Fruit fly (Drosophila melanogaster) ovary, adult (tissue): Measurements from ENCODE around the gene Obp19b.
A peak's percentile ranks its signal among the peaks of the same experiment; 100 is the strongest.
"Not testable (repeated sequence)": the region's sequence is repeated elsewhere in the genome, so short reads cannot be mapped to it uniquely, and the experiment has no call there.

Experiments
- CG17801 ChIP-seq: fragments of 200-800 bp; optimal IDR thresholded peaks from 2 replicates; lab custom pipeline; 2019; ENCODE audit warnings: missing biosample characterization, mild to moderate bottlenecking, missing genetic modification characterization, moderate library complexity; ENCODE audit not compliant: partially characterized antibody

Gene Obp19b

DNA sequence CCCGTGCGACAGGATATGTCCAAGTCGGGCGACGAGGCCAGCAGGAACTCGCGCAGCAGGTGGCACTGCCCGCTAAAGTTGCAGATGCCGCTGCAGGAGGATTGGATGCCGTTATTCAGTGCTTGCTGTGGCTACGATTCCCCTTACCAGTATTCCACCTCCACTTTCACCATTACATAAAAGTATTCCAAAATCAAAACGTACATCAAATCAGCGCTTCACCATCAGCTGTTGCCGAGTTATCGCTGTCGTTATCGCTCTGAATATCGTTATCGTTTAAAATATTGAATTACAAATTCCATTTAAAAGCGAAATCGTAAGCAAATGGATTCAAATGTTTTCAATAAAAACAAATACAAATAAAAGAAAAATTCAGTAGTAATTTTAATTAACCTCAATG is 10.3 kb downstream of the Obp19b start, which contains the start of gene CG15456:
TSS of gene CG15456 (minus strand) at position 225 of the 400 bp plus-strand sequence.
- TF ChIP-seq CG17801 (GFP tag; lab: Kevin White, UChicago) = no peak

DNA sequence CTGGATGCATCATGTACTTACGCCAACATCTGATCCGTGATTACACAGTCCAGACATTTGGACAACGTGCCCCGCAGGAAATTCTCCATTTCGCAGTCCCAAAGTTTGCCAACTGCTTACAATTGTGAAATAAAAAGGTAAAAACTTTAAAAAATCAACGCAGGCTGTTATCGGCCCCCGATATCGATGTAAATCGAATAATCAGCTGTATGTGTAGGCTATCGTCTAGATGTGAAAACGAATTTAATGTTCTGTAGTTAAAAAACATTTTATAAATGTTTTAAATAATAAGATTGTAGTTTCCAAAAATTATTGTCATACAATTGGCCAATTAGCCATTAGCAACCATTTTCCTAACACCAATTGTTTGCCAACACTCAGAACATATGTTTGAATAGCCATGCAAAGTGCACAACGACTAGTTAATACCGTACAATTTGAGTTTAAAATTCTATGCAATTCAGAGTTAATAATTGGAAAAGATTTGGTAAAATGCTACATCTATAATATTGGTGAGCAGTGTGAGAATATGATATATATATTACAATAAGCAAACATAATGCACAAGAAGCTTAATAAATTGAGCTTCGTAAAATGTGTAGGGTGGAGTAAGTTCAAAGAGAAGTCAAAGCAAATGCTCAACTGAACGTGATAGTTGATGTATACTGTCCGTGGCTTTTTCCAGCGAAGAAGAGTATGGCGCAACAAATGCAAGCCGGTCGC is 13.1 kb downstream of the Obp19b start, which contains the start of the genes CG11710 and mal:
TSS of gene CG11710 (minus strand) at position 192 of the 723 bp plus-strand sequence.
TSS of gene mal (plus strand) at position 194 of the 723 bp plus-strand sequence.
- TF ChIP-seq CG17801 (GFP tag; lab: Kevin White, UChicago) = peak; percentile 92

DNA sequence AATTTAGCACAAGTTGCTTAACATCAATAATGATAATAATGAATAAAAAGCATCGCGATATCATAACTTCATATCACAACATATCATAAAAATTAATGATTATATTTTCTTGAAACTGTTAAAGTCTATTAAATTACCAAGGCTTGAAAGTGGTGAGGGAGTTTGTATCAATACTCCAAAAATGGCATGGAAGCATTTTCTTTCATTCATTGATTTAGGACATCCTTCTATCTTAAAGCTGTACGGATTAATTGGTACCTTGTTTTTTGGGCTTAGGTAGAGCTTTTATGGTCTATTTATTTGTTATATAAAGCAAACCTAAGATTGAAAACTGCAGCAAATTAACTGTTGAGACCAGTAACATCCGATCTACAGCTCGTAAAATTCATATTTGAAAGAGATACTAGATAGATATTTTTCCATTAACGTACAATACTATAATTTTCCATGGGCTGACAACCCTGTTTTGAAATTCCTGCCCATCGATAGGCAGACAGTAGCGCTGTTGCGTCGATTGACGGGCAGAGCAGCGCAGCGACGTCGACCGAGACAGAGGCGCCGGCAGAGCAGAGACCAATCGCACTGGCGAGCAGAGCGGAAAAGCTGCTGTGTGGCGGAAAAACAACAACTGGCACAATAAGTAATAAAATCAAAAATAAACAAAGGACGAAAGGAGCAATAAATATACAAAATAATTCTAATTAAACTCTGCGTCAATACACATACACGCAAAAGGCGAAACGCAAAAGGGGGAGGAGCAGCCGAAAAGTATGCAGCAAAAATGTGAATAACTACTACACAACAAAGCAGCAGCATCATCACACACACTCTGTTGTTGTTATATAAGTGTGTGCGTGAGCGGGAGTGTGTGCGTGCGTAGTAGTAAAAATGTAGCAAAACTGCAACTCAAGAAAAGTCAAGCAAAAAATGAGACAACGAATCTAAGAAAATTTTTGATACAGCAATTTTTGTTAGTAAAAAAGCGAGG is 17.1 kb downstream of the Obp19b start, which contains the start of gene CG1695:
TSS of gene CG1695 (plus strand) at position 606 of the 988 bp plus-strand sequence.
- TF ChIP-seq CG17801 (GFP tag; lab: Kevin White, UChicago) = no peak

DNA sequence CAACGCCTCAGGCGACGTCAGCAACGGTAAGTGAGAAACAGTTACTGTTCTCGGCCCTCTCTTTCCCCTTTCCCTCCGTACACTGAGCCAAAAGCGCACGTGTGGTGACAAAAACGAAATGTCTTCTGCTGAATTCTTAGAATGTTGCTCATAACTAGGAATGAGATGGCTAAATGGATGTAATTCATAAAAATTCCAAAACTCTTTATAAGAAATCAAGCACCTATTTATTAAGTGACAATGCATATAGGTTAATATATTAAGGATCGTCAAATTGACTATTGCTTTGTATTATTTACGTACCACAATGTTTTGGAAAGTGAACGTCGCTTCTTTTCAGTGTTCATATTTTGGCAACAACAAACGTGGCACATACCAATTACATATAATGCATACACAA is 18.0 kb downstream of the Obp19b start:
- TF ChIP-seq CG17801 (GFP tag; lab: Kevin White, UChicago) = no peak

DNA sequence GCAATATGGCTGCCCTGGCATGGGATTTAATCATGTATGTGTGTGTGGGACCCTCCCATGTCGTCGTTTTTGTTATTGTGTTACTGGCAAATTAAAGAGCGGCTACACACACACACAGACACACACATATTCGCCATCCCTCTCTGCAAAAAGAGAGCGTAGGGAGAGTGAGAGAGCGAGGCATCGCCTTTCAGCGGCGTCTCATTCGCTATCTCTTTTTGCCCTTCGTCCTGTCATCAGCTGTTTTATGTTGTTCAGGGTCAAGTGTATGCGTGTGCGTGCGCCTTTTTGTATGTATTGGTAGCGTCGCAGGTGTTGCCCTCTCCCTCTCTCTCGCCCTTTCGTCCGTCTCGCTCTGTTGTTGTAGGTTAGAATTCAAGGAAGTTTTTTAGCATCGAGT is 20.3 kb downstream of the Obp19b start:
- no peak for TF ChIP-seq CG17801 (GFP tag; lab: Kevin White, UChicago)

DNA sequence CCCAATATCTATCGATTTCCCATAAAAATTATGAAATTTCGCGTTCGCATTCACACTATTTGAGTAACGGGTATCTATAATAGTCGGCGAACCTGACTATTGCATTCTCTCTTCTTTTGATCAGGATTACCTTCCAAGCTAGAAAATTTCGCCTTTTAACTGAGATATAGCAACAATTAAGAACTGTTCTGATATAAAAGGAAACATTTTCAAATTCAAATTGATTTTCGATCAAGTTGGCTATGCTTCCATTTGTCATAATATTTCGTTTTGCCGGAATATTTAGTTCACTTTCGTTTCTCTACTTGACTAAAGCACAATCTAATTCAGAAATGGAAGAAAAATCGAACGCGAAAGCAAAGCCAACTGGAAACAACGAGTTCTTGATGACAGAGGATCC is 29.5 kb downstream of the Obp19b start, which contains the start of gene CG42578:
TSS of gene CG42578 (plus strand) at position 301 of the 400 bp plus-strand sequence.
- TF ChIP-seq CG17801 (GFP tag; lab: Kevin White, UChicago) = not testable (repeated sequence)

DNA sequence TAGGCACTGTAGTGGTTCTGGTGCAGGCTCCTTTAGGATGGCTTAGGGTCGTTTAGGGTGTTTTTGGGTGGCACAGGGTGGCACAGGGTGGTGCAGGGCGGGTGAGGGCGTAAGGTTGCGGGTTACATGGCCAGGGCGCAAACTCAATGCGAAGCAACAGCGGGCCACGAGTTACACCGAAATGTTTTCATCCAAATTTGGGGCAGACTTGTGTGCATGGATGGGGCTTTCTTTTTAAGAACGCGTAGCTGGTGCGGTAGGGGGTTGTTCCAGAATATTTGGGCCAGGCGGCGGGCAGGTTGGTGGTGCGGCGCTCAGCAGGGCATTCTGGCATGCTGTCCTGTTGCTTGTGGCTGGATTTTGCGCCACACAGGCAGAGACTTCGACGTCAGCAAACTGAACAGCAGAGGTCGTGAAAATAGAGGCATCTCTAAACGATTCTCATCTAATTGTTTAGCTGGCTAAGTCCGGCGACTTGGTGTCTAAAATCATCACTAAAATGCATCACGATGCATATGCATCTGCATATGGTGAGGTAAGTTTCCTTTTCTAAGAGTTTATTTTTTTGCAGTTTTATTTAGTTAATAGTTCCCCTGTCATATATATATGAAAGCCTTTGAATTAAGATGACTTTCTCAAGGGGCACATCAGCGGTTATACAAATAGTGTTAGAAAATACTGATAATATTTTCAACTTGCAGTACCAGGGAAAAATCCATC is 31.5 kb downstream of the Obp19b start:
- TF ChIP-seq CG17801 (GFP tag; lab: Kevin White, UChicago) = no peak

DNA sequence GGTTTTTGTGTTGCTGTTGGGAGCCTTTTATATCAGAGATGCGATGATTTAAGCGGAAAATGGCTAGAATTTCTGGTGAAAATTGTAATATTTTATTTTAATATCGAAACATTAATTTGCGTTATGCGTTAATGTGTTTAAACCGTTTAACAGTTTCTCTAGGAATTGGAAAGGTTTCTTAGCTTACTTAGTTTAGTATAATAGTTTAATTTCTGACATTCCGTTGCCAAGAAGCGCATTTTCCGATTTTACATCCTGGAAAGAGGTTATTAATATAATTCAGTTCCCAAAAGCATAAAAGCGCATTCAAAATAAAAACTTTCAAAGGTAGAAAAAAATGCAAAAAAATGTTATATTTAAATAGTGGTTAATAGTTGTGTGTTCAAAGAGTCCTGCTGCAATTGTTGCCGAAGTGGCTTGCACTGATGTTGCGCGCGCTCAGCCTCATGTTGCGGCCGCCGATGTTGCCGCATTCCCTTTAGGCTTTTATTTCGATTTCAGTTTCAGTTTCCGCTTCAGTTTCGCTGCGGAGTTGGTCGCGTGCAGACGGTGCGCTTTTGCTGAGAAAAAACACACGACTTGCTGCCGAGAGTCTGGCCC is 32.4 kb downstream of the Obp19b start, which contains the start of gene tbc:
TSS of gene tbc (plus strand) at position 504 of the 600 bp plus-strand sequence.
- no peak for TF ChIP-seq CG17801 (GFP tag; lab: Kevin White, UChicago)

DNA sequence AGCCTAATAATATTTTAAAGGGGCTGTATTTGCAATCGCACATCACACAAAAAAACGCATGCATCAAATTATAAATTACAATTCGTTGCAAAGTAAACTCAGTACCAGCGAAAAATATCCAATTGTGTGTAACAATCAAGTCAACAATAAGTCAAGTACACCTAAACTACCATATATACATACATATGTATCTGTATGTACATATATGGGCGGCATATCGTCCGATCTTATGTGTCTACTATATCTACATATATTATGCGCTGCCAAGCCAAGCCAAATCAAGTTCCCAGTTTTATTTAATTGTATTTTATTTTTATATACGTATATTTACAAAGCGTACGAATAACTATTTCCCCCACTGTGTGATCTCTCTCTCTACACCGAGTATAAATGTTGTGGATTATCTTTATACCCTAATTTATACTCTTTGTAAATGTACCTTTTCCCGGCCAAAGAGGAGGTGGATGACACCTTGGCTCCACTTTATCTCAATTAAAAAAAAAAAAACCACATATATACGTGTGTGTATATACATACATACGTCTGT is 49.9 kb downstream of the Obp19b start:
- TF ChIP-seq CG17801 (GFP tag; lab: Kevin White, UChicago) = peak; percentile 55

DNA sequence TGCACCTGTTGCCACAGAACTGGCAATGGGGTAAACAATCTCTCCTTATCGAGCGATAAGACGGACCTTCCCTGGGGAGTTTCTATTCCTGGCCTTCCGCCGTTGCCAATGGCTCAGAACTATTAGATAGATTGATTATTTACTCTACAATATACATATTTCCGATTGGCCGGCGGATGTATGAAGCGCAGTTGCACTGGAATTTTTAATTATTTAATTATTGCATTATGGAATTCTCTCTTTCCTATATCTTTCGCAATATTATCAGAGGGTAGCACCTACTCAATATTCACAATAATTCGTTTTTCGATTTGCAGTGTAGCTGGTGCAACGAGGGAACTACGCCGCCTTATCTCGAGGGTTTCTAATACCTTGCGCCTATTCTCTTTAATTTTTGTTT is 50.6 kb downstream of the Obp19b start, which contains the start of gene GstT3:
TSS of gene GstT3 (plus strand) at position 301 of the 400 bp plus-strand sequence.
- TF ChIP-seq CG17801 (GFP tag; lab: Kevin White, UChicago) = no peak
